Worm (Caenorhabditis elegans) whole organism, early embryonic: ENCODE data around the gene cpt-2.

Experiments used
- ama-1 ChIP-seq: fragments of 150-350 bp; optimal IDR thresholded peaks from 2 replicates; lab custom pipeline; 2014
- ceh-13 ChIP-seq: fragments of 200-800 bp; sonication (Bioruptor generic); optimal IDR thresholded peaks from 2 replicates; lab custom pipeline; 2018; ENCODE audit warnings: mild to moderate bottlenecking, missing genetic modification characterization, missing compliant biosample characterization
- ceh-36 ChIP-seq: sonication (generic microtip); optimal IDR thresholded peaks from 2 replicates; lab custom pipeline; 2016; ENCODE audit warnings: missing genetic modification characterization, inconsistent platforms, missing compliant biosample characterization
- flt-1 ChIP-seq: fragments of 200-800 bp; sonication (Bioruptor generic); IDR thresholded peaks from 2 replicates; pipeline ENCODE4 v1.3.6; 2022; ENCODE audit warnings: missing genetic modification characterization, missing compliant biosample characterization
- hmg-4 ChIP-seq: fragments of 200-800 bp; sonication (Bioruptor generic); optimal IDR thresholded peaks from 2 replicates; lab custom pipeline; 2018; ENCODE audit warnings: mild to moderate bottlenecking, missing genetic modification characterization, missing compliant biosample characterization
- scrt-1 ChIP-seq: fragments of 200-800 bp; sonication (Bioruptor generic); IDR thresholded peaks from 2 replicates; pipeline ENCODE4 v1.3.6; 2022; ENCODE audit warnings: missing genetic modification characterization, missing compliant biosample characterization
- tbx-11 ChIP-seq: fragments of 200-800 bp; sonication (Bioruptor generic); IDR thresholded peaks from 2 replicates; pipeline ENCODE4 v1.3.6; 2022; ENCODE audit warnings: missing genetic modification characterization, missing compliant biosample characterization

- TF ChIP-seq ama-1 (lab: Kevin White, UChicago) (no peak), flt-1 (no peak), ceh-13 (GFP tag; lab: Kevin White, UChicago) (no peak), ceh-36 (tag; lab: Kevin White, UChicago) (no peak), tbx-11 (no peak), hmg-4 (no peak), scrt-1 (no peak)
Observed at ce11 chrIV:11146962-11147470, 32.4 kb upstream of the cpt-2 start, which contains the start of gene pigq-1.
